Worm (Caenorhabditis elegans) whole organism, L4 larva: ENCODE data around the gene sra-27.

Source experiments
- F10B5.3 ChIP-seq: sonication (generic microtip); optimal IDR thresholded peaks from 2 replicates; lab custom pipeline; 2016; ENCODE audit warnings: mild to moderate bottlenecking, missing genetic modification characterization, missing compliant biosample characterization
- F49E8.2 ChIP-seq: sonication (generic microtip); optimal IDR thresholded peaks from 2 replicates; lab custom pipeline; 2016; ENCODE audit warnings: missing compliant biosample characterization, mild to moderate bottlenecking, missing genetic modification characterization, borderline replicate concordance
- T20F7.1 ChIP-seq: fragments of 200-800 bp; sonication (Bioruptor generic); optimal IDR thresholded peaks from 2 replicates; lab custom pipeline; 2018; ENCODE audit warnings: mild to moderate bottlenecking, missing genetic modification characterization, missing compliant biosample characterization
- T26A8.4 ChIP-seq: fragments of 200-800 bp; sonication (Bioruptor generic); IDR thresholded peaks from 2 replicates; pipeline ENCODE4 v1.3.6; 2022; ENCODE audit warnings: missing genetic modification characterization, missing compliant biosample characterization
- Y48G9A.11 ChIP-seq: fragments of 200-800 bp; sonication (Bioruptor generic); IDR thresholded peaks from 2 replicates; pipeline ENCODE4 v1.3.6; 2022; ENCODE audit warnings: missing genetic modification reagents, missing genetic modification characterization, missing compliant biosample characterization
- Y5F2A.4 ChIP-seq: fragments of 200-800 bp; sonication (Bioruptor generic); optimal IDR thresholded peaks from 2 replicates; lab custom pipeline; 2018; ENCODE audit warnings: mild to moderate bottlenecking, missing genetic modification characterization, missing compliant biosample characterization
- Y75B8A.6 ChIP-seq: fragments of 200-800 bp; sonication (Bioruptor generic); IDR thresholded peaks from 2 replicates; pipeline ENCODE4 v1.3.6; 2022; ENCODE audit warnings: missing genetic modification reagents, missing genetic modification characterization, missing compliant biosample characterization
- ceh-32 ChIP-seq: sonication (generic microtip); optimal IDR thresholded peaks from 2 replicates; lab custom pipeline; 2016; ENCODE audit warnings: mild to moderate bottlenecking, missing genetic modification characterization, missing compliant biosample characterization; ENCODE audit not compliant: poor library complexity
- cey-2 ChIP-seq: sonication (generic microtip); optimal IDR thresholded peaks from 3 replicates; lab custom pipeline; 2017; ENCODE audit warnings: missing genetic modification characterization, mild to moderate bottlenecking, missing compliant biosample characterization, antibody characterized with exemption, borderline replicate concordance; ENCODE audit not compliant: insufficient read depth
- ctbp-1 ChIP-seq: fragments of 200-800 bp; sonication (Bioruptor generic); IDR thresholded peaks from 2 replicates; pipeline ENCODE4 v1.3.6; 2022; ENCODE audit warnings: missing genetic modification reagents, missing genetic modification characterization, missing compliant biosample characterization
- daf-12 ChIP-seq: fragments of 150-350 bp; optimal IDR thresholded peaks from 2 replicates; lab custom pipeline; 2014; ENCODE audit warnings: missing biosample characterization, missing genetic modification reagents, missing genetic modification characterization
- daf-16 ChIP-seq, 3 experiments: sonication (generic microtip); optimal IDR thresholded peaks; 2 replicates each; lab custom pipeline; 2016 to 2017; ENCODE audit warnings: missing genetic modification characterization in 3 of 3, missing genetic modification reagents in 3 of 3, mild to moderate bottlenecking in 2 of 3, missing compliant biosample characterization in 2 of 3, missing biosample characterization in 1 of 3, moderate library complexity in 1 of 3
- dpl-1 ChIP-seq: fragments of 150-350 bp; optimal IDR thresholded peaks from 2 replicates; lab custom pipeline; 2014; ENCODE audit warnings: missing biosample characterization, missing genetic modification reagents, missing genetic modification characterization
- duxl-1 ChIP-seq: sonication (generic microtip); optimal IDR thresholded peaks from 2 replicates; lab custom pipeline; 2016; ENCODE audit warnings: mild to moderate bottlenecking, missing genetic modification characterization, moderate library complexity, missing compliant biosample characterization; ENCODE audit not compliant: poor library complexity
- dve-1 ChIP-seq: sonication (generic microtip); optimal IDR thresholded peaks from 2 replicates; lab custom pipeline; 2017; ENCODE audit warnings: antibody characterized with exemption, mild to moderate bottlenecking, missing genetic modification characterization, missing compliant biosample characterization; ENCODE audit not compliant: insufficient read depth
- gei-8 ChIP-seq: fragments of 200-800 bp; sonication (Bioruptor generic); optimal IDR thresholded peaks from 2 replicates; lab custom pipeline; 2018; ENCODE audit warnings: mild to moderate bottlenecking, missing genetic modification characterization, missing compliant biosample characterization
- hif-1 ChIP-seq, 2 experiments: sonication (generic microtip); optimal IDR thresholded peaks; 2 replicates each; lab custom pipeline; 2016 to 2017; ENCODE audit warnings: missing compliant biosample characterization in 2 of 2, missing genetic modification characterization in 2 of 2, missing genetic modification reagents in 2 of 2, missing genotype in 2 of 2, mild to moderate bottlenecking in 1 of 2
- hlh-11 ChIP-seq: fragments of 200-800 bp; sonication (Bioruptor generic); optimal IDR thresholded peaks from 2 replicates; lab custom pipeline; 2018; ENCODE audit warnings: mild to moderate bottlenecking, missing genetic modification characterization, missing compliant biosample characterization
- hlh-30 ChIP-seq: sonication (generic microtip); optimal IDR thresholded peaks from 2 replicates; lab custom pipeline; 2017; ENCODE audit warnings: antibody characterized with exemption, mild to moderate bottlenecking, missing genetic modification characterization, missing compliant biosample characterization; ENCODE audit not compliant: insufficient read depth
- lim-7 ChIP-seq: fragments of 200-800 bp; sonication (Bioruptor generic); IDR thresholded peaks from 2 replicates; pipeline ENCODE4 v1.3.6; 2022; ENCODE audit warnings: missing genetic modification characterization, missing compliant biosample characterization
- lin-1 ChIP-seq: fragments of 200-800 bp; sonication (Bioruptor generic); IDR thresholded peaks from 2 replicates; pipeline ENCODE4 v1.3.6; 2022; ENCODE audit warnings: missing genetic modification reagents, missing genetic modification characterization, missing compliant biosample characterization
- lin-15B ChIP-seq: fragments of 150-350 bp; sonication (generic microtip); optimal IDR thresholded peaks from 3 replicates; lab custom pipeline; 2014; ENCODE audit warnings: missing biosample characterization, missing genetic modification characterization
- lin-38 ChIP-seq: fragments of 200-800 bp; sonication (Bioruptor generic); IDR thresholded peaks from 2 replicates; pipeline ENCODE4 v1.3.6; 2022; ENCODE audit warnings: missing genetic modification reagents, missing genetic modification characterization, missing compliant biosample characterization
- lir-3 ChIP-seq: sonication (generic microtip); optimal IDR thresholded peaks from 2 replicates; lab custom pipeline; 2016; ENCODE audit warnings: mild to moderate bottlenecking, missing genetic modification characterization, missing compliant biosample characterization
- lsy-2 ChIP-seq, 2 experiments: fragments of 150-350 bp in 1 of 2; sonication (generic microtip) in 1 of 2; optimal IDR thresholded peaks; 2 replicates each; lab custom pipeline; 2014 to 2017; ENCODE audit warnings: missing biosample characterization in 2 of 2, missing genetic modification characterization in 2 of 2
- madf-9 ChIP-seq: fragments of 200-800 bp; sonication (Bioruptor generic); conservative IDR thresholded peaks from 2 replicates; pipeline ENCODE4 v1.3.6; 2022; ENCODE audit warnings: missing genetic modification reagents, missing genetic modification characterization, missing compliant biosample characterization
- mdl-1 ChIP-seq, 2 experiments: fragments of 150-350 bp in 1 of 2; sonication (generic microtip) in 1 of 2; optimal IDR thresholded peaks; 2 replicates each; lab custom pipeline; 2014 to 2017; ENCODE audit warnings: missing biosample characterization in 2 of 2, missing genetic modification characterization in 2 of 2
- mxl-2 ChIP-seq: fragments of 200-800 bp; sonication (Bioruptor generic); conservative IDR thresholded peaks from 2 replicates; pipeline ENCODE4 v1.3.6; 2022; ENCODE audit warnings: missing genetic modification reagents, missing genetic modification characterization, missing compliant biosample characterization
- mxl-3 ChIP-seq: fragments of 200-800 bp; sonication (Bioruptor generic); optimal IDR thresholded peaks from 2 replicates; lab custom pipeline; 2018; ENCODE audit warnings: mild to moderate bottlenecking, missing genetic modification characterization, missing compliant biosample characterization
- nhr-10 ChIP-seq: fragments of 150-350 bp; optimal IDR thresholded peaks from 2 replicates; lab custom pipeline; 2014; ENCODE audit warnings: missing biosample characterization, missing genetic modification characterization
- nhr-237 ChIP-seq: sonication (generic microtip); optimal IDR thresholded peaks from 2 replicates; lab custom pipeline; 2017; ENCODE audit warnings: missing biosample characterization, missing genetic modification characterization
- nhr-28 ChIP-seq: fragments of 150-350 bp; optimal IDR thresholded peaks from 2 replicates; lab custom pipeline; 2014; ENCODE audit warnings: missing biosample characterization, missing genetic modification characterization
- nhr-41 ChIP-seq: fragments of 200-800 bp; sonication (Bioruptor generic); IDR thresholded peaks from 2 replicates; pipeline ENCODE4 v1.3.6; 2022; ENCODE audit warnings: missing genetic modification reagents, missing genetic modification characterization, missing compliant biosample characterization
- nhr-48 ChIP-seq: sonication (generic microtip); optimal IDR thresholded peaks from 2 replicates; lab custom pipeline; 2016; ENCODE audit warnings: mild to moderate bottlenecking, missing genetic modification characterization, missing compliant biosample characterization
- pha-4 ChIP-seq, 2 experiments: fragments of 150-350 bp in 1 of 2; fragments of 200-800 bp in 1 of 2; sonication (Bioruptor generic) in 1 of 2; IDR thresholded peaks in 1 of 2; optimal IDR thresholded peaks in 1 of 2; 2 replicates each; pipeline versions ENCODE4 v1.3.6 to Lab custom; 2014 to 2022; ENCODE audit warnings: missing genetic modification characterization in 2 of 2, missing genetic modification reagents in 2 of 2, missing biosample characterization in 1 of 2, missing compliant biosample characterization in 1 of 2
- pqm-1 ChIP-seq: sonication (generic microtip); optimal IDR thresholded peaks from 2 replicates; lab custom pipeline; 2017; ENCODE audit warnings: missing biosample characterization, missing genetic modification characterization
- rbr-2 ChIP-seq: sonication (generic microtip); optimal IDR thresholded peaks from 2 replicates; lab custom pipeline; 2016; ENCODE audit warnings: missing genotype, missing genetic modification characterization, missing compliant biosample characterization
- skn-1 ChIP-seq: fragments of 150-350 bp; optimal IDR thresholded peaks from 2 replicates; lab custom pipeline; 2014; ENCODE audit warnings: missing biosample characterization, missing genetic modification characterization
- snpc-1.2 ChIP-seq: fragments of 200-800 bp; sonication (Bioruptor generic); IDR thresholded peaks from 2 replicates; pipeline ENCODE4 v1.3.6; 2022; ENCODE audit warnings: missing genetic modification reagents, missing genetic modification characterization, missing compliant biosample characterization
- snpc-4 ChIP-seq: fragments of 150-350 bp; optimal IDR thresholded peaks from 2 replicates; lab custom pipeline; 2014; ENCODE audit warnings: missing biosample characterization, missing genetic modification characterization
- tra-1 ChIP-seq: fragments of 200-800 bp; sonication (Bioruptor generic); IDR thresholded peaks from 2 replicates; pipeline ENCODE4 v1.3.6; 2022; ENCODE audit warnings: missing genetic modification reagents, missing genetic modification characterization, missing compliant biosample characterization
- unc-130 ChIP-seq: sonication (generic microtip); optimal IDR thresholded peaks from 2 replicates; lab custom pipeline; 2016; ENCODE audit warnings: missing genetic modification reagents, missing genetic modification characterization, missing compliant biosample characterization
- zag-1 ChIP-seq: fragments of 150-350 bp; optimal IDR thresholded peaks from 2 replicates; lab custom pipeline; 2014; ENCODE audit warnings: missing biosample characterization, missing genetic modification characterization
- zip-11 ChIP-seq: fragments of 200-800 bp; sonication (Bioruptor generic); IDR thresholded peaks from 2 replicates; pipeline ENCODE4 v1.3.6; 2022; ENCODE audit warnings: missing genetic modification characterization, missing compliant biosample characterization
- ztf-11 ChIP-seq: fragments of 150-350 bp; optimal IDR thresholded peaks from 2 replicates; lab custom pipeline; 2014; ENCODE audit warnings: missing biosample characterization, missing genetic modification characterization

The sra-27 gene

ce11 chrII:6568707-6569106 lies at the start of gene sra-27:
sra-27 (plus strand) TSS chrII:6569007.
- TF ChIP-seq lin-1 (no peak), ceh-32 (no peak), nhr-48 (tag; lab: Kevin White, UChicago) (no peak), nhr-28 (tag; lab: Kevin White, UChicago) (no peak), mdl-1 (tag; optimal IDR thresholded peaks at IDR 0.05; lab: Kevin White, UChicago) (no peak), mxl-2 (GFP tag; lab: Robert Waterston, UW) (no peak), gei-8 (GFP tag; lab: Kevin White, UChicago) (no peak), hlh-11 (tag; lab: Kevin White, UChicago) (no peak), T26A8.4 (no peak), Y5F2A.4 (GFP tag; lab: Kevin White, UChicago) (no peak), lin-38 (GFP tag; lab: Robert Waterston, UW) (no peak), F49E8.2 (no peak), duxl-1 (no peak), snpc-1.2 (GFP tag; lab: Robert Waterston, UW) (no peak)

ce11 chrII:6519703-6520102 lies 49.1 kb upstream of the sra-27 start:
- TF ChIP-seq nhr-10 (tag; lab: Kevin White, UChicago), result no peak
- no peak for TF ChIP-seq pha-4 (GFP tag; IDR thresholded peaks at IDR 0.05; lab: Robert Waterston, UW)
- no peak for TF ChIP-seq pha-4 (tag; optimal IDR thresholded peaks at IDR 0.05; lab: Kevin White, UChicago)
- TF ChIP-seq unc-130 (GFP tag; lab: Kevin White, UChicago), result peak; percentile 80
- peak; percentile 86 for TF ChIP-seq lin-38 (GFP tag; lab: Robert Waterston, UW)
- TF ChIP-seq lin-1, result no peak
- no peak for TF ChIP-seq mdl-1 (tag; optimal IDR thresholded peaks at IDR 0.05; lab: Kevin White, UChicago)
- TF ChIP-seq skn-1 (tag; lab: Kevin White, UChicago), result no peak

ce11 chrII:6520103-6520502 lies 48.7 kb upstream of the sra-27 start:
- TF ChIP-seq lin-15B (tag; lab: Kevin White, UChicago), result no peak
- no peak for TF ChIP-seq snpc-1.2 (GFP tag; lab: Robert Waterston, UW)
- no peak for TF ChIP-seq daf-16 (GFP tag; optimal IDR thresholded peaks at IDR 0.05; lab: Kevin White, UChicago)
- TF ChIP-seq daf-16 (tag; optimal IDR thresholded peaks at IDR 0.05; lab: Kevin White, UChicago), result peak; percentile 95
- TF ChIP-seq F10B5.3 (tag; lab: Kevin White, UChicago), result no peak
- no peak for TF ChIP-seq zip-11
- no peak for TF ChIP-seq lir-3
- TF ChIP-seq cey-2 (tag; lab: Kevin White, UChicago), result no peak
- TF ChIP-seq lsy-2 (tag; optimal IDR thresholded peaks at IDR 0.05; lab: Kevin White, UChicago), result no peak
- TF ChIP-seq zag-1, result no peak
- TF ChIP-seq madf-9 (GFP tag; lab: Robert Waterston, UW), result no peak
- peak; percentile 42 for TF ChIP-seq dve-1 (tag; lab: Kevin White, UChicago)
- TF ChIP-seq tra-1 (GFP tag; lab: Robert Waterston, UW), result no peak
- TF ChIP-seq nhr-237, result no peak
- TF ChIP-seq mxl-3 (GFP tag; lab: Kevin White, UChicago), result peak; percentile 3
- no peak for TF ChIP-seq hif-1 (tag; optimal IDR thresholded peaks at IDR 0.05; lab: Kevin White, UChicago)
- TF ChIP-seq unc-130 (GFP tag; lab: Kevin White, UChicago), result no peak
- no peak for TF ChIP-seq T20F7.1
- no peak for TF ChIP-seq Y75B8A.6 (GFP tag; lab: Robert Waterston, UW)
- no peak for TF ChIP-seq lim-7 (GFP tag; lab: Robert Waterston, UW)
- TF ChIP-seq F49E8.2, result no peak
- TF ChIP-seq nhr-28 (tag; lab: Kevin White, UChicago), result peak; percentile 31
- no peak for TF ChIP-seq rbr-2
- TF ChIP-seq nhr-10 (tag; lab: Kevin White, UChicago), result no peak
- no peak for TF ChIP-seq hlh-30 (tag; lab: Kevin White, UChicago)
- TF ChIP-seq pqm-1 (tag; lab: Kevin White, UChicago), result peak; percentile 74
- no peak for TF ChIP-seq daf-12 (tag; lab: Kevin White, UChicago)
- no peak for TF ChIP-seq skn-1 (tag; lab: Kevin White, UChicago)
- TF ChIP-seq nhr-41 (GFP tag; lab: Robert Waterston, UW), result no peak
- TF ChIP-seq lin-1, result 0 out of 2 replicates have a peak, but pooled peaks have one; percentile 17
- TF ChIP-seq Y48G9A.11 (GFP tag; lab: Robert Waterston, UW), result no peak
- TF ChIP-seq snpc-4 (tag; lab: Kevin White, UChicago), result no peak
- no peak for TF ChIP-seq dpl-1 (GFP tag; lab: Kevin White, UChicago)
- TF ChIP-seq ctbp-1 (GFP tag; lab: Robert Waterston, UW), result no peak
- peak; percentile 71 for TF ChIP-seq hlh-11 (tag; lab: Kevin White, UChicago)
- TF ChIP-seq ztf-11 (tag; lab: Kevin White, UChicago), result no peak
